Worm (Caenorhabditis elegans) whole organism, L4 larva: ENCODE measurements around the gene zhit-2.

Experiments used
- F10B5.3 ChIP-seq: sonication (generic microtip); optimal IDR thresholded peaks from 2 replicates; lab custom pipeline; 2016; ENCODE audit warnings: mild to moderate bottlenecking, missing genetic modification characterization, missing compliant biosample characterization
- F26F4.8 ChIP-seq: fragments of 200-800 bp; sonication (Bioruptor generic); conservative IDR thresholded peaks from 2 replicates; pipeline ENCODE4 v1.3.6; 2022; ENCODE audit warnings: missing genetic modification characterization, missing compliant biosample characterization
- R02D3.7 ChIP-seq: fragments of 150-350 bp; sonication (generic microtip); optimal IDR thresholded peaks from 3 replicates; lab custom pipeline; 2014; ENCODE audit warnings: missing biosample characterization, missing genetic modification characterization
- T20F7.1 ChIP-seq: fragments of 200-800 bp; sonication (Bioruptor generic); optimal IDR thresholded peaks from 2 replicates; lab custom pipeline; 2018; ENCODE audit warnings: mild to moderate bottlenecking, missing genetic modification characterization, missing compliant biosample characterization
- T26A8.4 ChIP-seq: fragments of 200-800 bp; sonication (Bioruptor generic); IDR thresholded peaks from 2 replicates; pipeline ENCODE4 v1.3.6; 2022; ENCODE audit warnings: missing genetic modification characterization, missing compliant biosample characterization
- aha-1 ChIP-seq: fragments of 150-350 bp; peaks from one replicate; lab custom pipeline; 2014; ENCODE audit warnings: missing biosample characterization, missing genetic modification characterization
- arid-1 ChIP-seq: fragments of 200-800 bp; sonication (Bioruptor generic); conservative IDR thresholded peaks from 2 replicates; pipeline ENCODE4 v1.3.6; 2022; ENCODE audit warnings: missing genetic modification reagents, missing genetic modification characterization, missing compliant biosample characterization
- attf-4 ChIP-seq: sonication (generic microtip); optimal IDR thresholded peaks from 3 replicates; lab custom pipeline; 2017; ENCODE audit warnings: missing biosample characterization, missing genetic modification characterization
- ceh-32 ChIP-seq: sonication (generic microtip); optimal IDR thresholded peaks from 2 replicates; lab custom pipeline; 2016; ENCODE audit warnings: mild to moderate bottlenecking, missing genetic modification characterization, missing compliant biosample characterization; ENCODE audit not compliant: poor library complexity
- ceh-44 ChIP-seq: fragments of 200-800 bp; sonication (Bioruptor generic); IDR thresholded peaks from 2 replicates; pipeline ENCODE4 v1.3.6; 2022; ENCODE audit warnings: missing genetic modification reagents, missing genetic modification characterization, missing compliant biosample characterization
- ces-1 ChIP-seq: fragments of 150-350 bp; sonication (generic microtip); optimal IDR thresholded peaks from 4 replicates; lab custom pipeline; 2014; ENCODE audit warnings: missing biosample characterization, missing genetic modification reagents, missing genetic modification characterization
- cey-2 ChIP-seq: sonication (generic microtip); optimal IDR thresholded peaks from 3 replicates; lab custom pipeline; 2017; ENCODE audit warnings: missing genetic modification characterization, mild to moderate bottlenecking, missing compliant biosample characterization, antibody characterized with exemption, borderline replicate concordance; ENCODE audit not compliant: insufficient read depth
- daf-12 ChIP-seq: fragments of 150-350 bp; optimal IDR thresholded peaks from 2 replicates; lab custom pipeline; 2014; ENCODE audit warnings: missing biosample characterization, missing genetic modification reagents, missing genetic modification characterization
- daf-16 ChIP-seq, 3 experiments: sonication (generic microtip); optimal IDR thresholded peaks; 2 replicates each; lab custom pipeline; 2016 to 2017; ENCODE audit warnings: missing genetic modification characterization in 3 of 3, missing genetic modification reagents in 3 of 3, mild to moderate bottlenecking in 2 of 3, missing compliant biosample characterization in 2 of 3, missing biosample characterization in 1 of 3, moderate library complexity in 1 of 3
- daf-19 ChIP-seq: fragments of 200-800 bp; sonication (Bioruptor generic); conservative IDR thresholded peaks from 2 replicates; pipeline ENCODE4 v1.3.6; 2022; ENCODE audit warnings: missing genetic modification characterization, missing compliant biosample characterization
- dmd-6 ChIP-seq: fragments of 200-800 bp; sonication (Bioruptor generic); IDR thresholded peaks from 2 replicates; pipeline ENCODE4 v1.3.6; 2022; ENCODE audit warnings: missing genetic modification reagents, missing genetic modification characterization, missing compliant biosample characterization
- dmd-9 ChIP-seq: fragments of 200-800 bp; sonication (Bioruptor generic); IDR thresholded peaks from 2 replicates; pipeline ENCODE4 v1.3.6; 2022; ENCODE audit warnings: missing genetic modification reagents, missing genetic modification characterization, missing compliant biosample characterization
- dve-1 ChIP-seq: sonication (generic microtip); optimal IDR thresholded peaks from 2 replicates; lab custom pipeline; 2017; ENCODE audit warnings: antibody characterized with exemption, mild to moderate bottlenecking, missing genetic modification characterization, missing compliant biosample characterization; ENCODE audit not compliant: insufficient read depth
- egl-43 ChIP-seq: fragments of 200-800 bp; sonication (Bioruptor generic); IDR thresholded peaks from 2 replicates; pipeline ENCODE4 v1.3.6; 2022; ENCODE audit warnings: missing genetic modification reagents, missing genetic modification characterization, missing compliant biosample characterization
- fkh-10 ChIP-seq: fragments of 150-350 bp; optimal IDR thresholded peaks from 2 replicates; lab custom pipeline; 2014; ENCODE audit warnings: missing biosample characterization, missing genetic modification reagents, missing genetic modification characterization
- hmg-1.1 ChIP-seq: fragments of 200-800 bp; sonication (Bioruptor generic); IDR thresholded peaks from 2 replicates; pipeline ENCODE4 v1.3.6; 2022; ENCODE audit warnings: missing genetic modification reagents, missing genetic modification characterization, missing compliant biosample characterization
- jun-1 ChIP-seq: fragments of 150-350 bp; optimal IDR thresholded peaks from 2 replicates; lab custom pipeline; 2014; ENCODE audit warnings: missing biosample characterization, missing genetic modification reagents, missing genetic modification characterization
- lim-7 ChIP-seq: fragments of 200-800 bp; sonication (Bioruptor generic); IDR thresholded peaks from 2 replicates; pipeline ENCODE4 v1.3.6; 2022; ENCODE audit warnings: missing genetic modification characterization, missing compliant biosample characterization
- lin-13 ChIP-seq: fragments of 150-350 bp; optimal IDR thresholded peaks from 2 replicates; lab custom pipeline; 2014; ENCODE audit warnings: missing biosample characterization, missing genetic modification reagents, missing genetic modification characterization
- lin-29 ChIP-seq: fragments of 200-800 bp; sonication (Bioruptor generic); IDR thresholded peaks from 2 replicates; pipeline ENCODE4 v1.3.6; 2022; ENCODE audit warnings: missing genetic modification reagents, missing genetic modification characterization, missing compliant biosample characterization
- lin-38 ChIP-seq: fragments of 200-800 bp; sonication (Bioruptor generic); IDR thresholded peaks from 2 replicates; pipeline ENCODE4 v1.3.6; 2022; ENCODE audit warnings: missing genetic modification reagents, missing genetic modification characterization, missing compliant biosample characterization
- madf-5 ChIP-seq, 2 experiments: fragments of 200-800 bp; sonication (Bioruptor generic); IDR thresholded peaks; 2 replicates each; pipeline ENCODE4 v1.3.6; 2022; ENCODE audit warnings: missing compliant biosample characterization in 2 of 2, missing genetic modification characterization in 2 of 2
- madf-9 ChIP-seq: fragments of 200-800 bp; sonication (Bioruptor generic); conservative IDR thresholded peaks from 2 replicates; pipeline ENCODE4 v1.3.6; 2022; ENCODE audit warnings: missing genetic modification reagents, missing genetic modification characterization, missing compliant biosample characterization
- mep-1 ChIP-seq: fragments of 150-350 bp; sonication (generic microtip); optimal IDR thresholded peaks from 3 replicates; lab custom pipeline; 2014; ENCODE audit warnings: missing biosample characterization, missing genetic modification characterization
- mes-2 ChIP-seq: sonication (generic microtip); optimal IDR thresholded peaks from 2 replicates; lab custom pipeline; 2016; ENCODE audit warnings: missing genotype, mild to moderate bottlenecking, missing genetic modification characterization, missing compliant biosample characterization; ENCODE audit not compliant: poor library complexity, severe bottlenecking
- mxl-3 ChIP-seq: fragments of 200-800 bp; sonication (Bioruptor generic); optimal IDR thresholded peaks from 2 replicates; lab custom pipeline; 2018; ENCODE audit warnings: mild to moderate bottlenecking, missing genetic modification characterization, missing compliant biosample characterization
- nhr-237 ChIP-seq: sonication (generic microtip); optimal IDR thresholded peaks from 2 replicates; lab custom pipeline; 2017; ENCODE audit warnings: missing biosample characterization, missing genetic modification characterization
- nhr-28 ChIP-seq: fragments of 150-350 bp; optimal IDR thresholded peaks from 2 replicates; lab custom pipeline; 2014; ENCODE audit warnings: missing biosample characterization, missing genetic modification characterization
- nhr-41 ChIP-seq: fragments of 200-800 bp; sonication (Bioruptor generic); IDR thresholded peaks from 2 replicates; pipeline ENCODE4 v1.3.6; 2022; ENCODE audit warnings: missing genetic modification reagents, missing genetic modification characterization, missing compliant biosample characterization
- nhr-48 ChIP-seq: sonication (generic microtip); optimal IDR thresholded peaks from 2 replicates; lab custom pipeline; 2016; ENCODE audit warnings: mild to moderate bottlenecking, missing genetic modification characterization, missing compliant biosample characterization
- nhr-76 ChIP-seq: fragments of 150-350 bp; optimal IDR thresholded peaks from 2 replicates; lab custom pipeline; 2014; ENCODE audit warnings: missing biosample characterization, missing genetic modification characterization
- nhr-77 ChIP-seq: fragments of 150-350 bp; optimal IDR thresholded peaks from 2 replicates; lab custom pipeline; 2014; ENCODE audit warnings: missing biosample characterization, missing genetic modification characterization
- pha-4 ChIP-seq, 2 experiments: fragments of 150-350 bp in 1 of 2; fragments of 200-800 bp in 1 of 2; sonication (Bioruptor generic) in 1 of 2; IDR thresholded peaks in 1 of 2; optimal IDR thresholded peaks in 1 of 2; 2 replicates each; pipeline versions ENCODE4 v1.3.6 to Lab custom; 2014 to 2022; ENCODE audit warnings: missing genetic modification characterization in 2 of 2, missing genetic modification reagents in 2 of 2, missing biosample characterization in 1 of 2, missing compliant biosample characterization in 1 of 2
- pqm-1 ChIP-seq: sonication (generic microtip); optimal IDR thresholded peaks from 2 replicates; lab custom pipeline; 2017; ENCODE audit warnings: missing biosample characterization, missing genetic modification characterization
- rbr-2 ChIP-seq: sonication (generic microtip); optimal IDR thresholded peaks from 2 replicates; lab custom pipeline; 2016; ENCODE audit warnings: missing genotype, missing genetic modification characterization, missing compliant biosample characterization
- saeg-2 ChIP-seq: fragments of 200-800 bp; sonication (Bioruptor generic); IDR thresholded peaks from 2 replicates; pipeline ENCODE4 v1.3.6; 2022; ENCODE audit warnings: missing genetic modification reagents, missing genetic modification characterization, missing compliant biosample characterization
- sdz-12 ChIP-seq: fragments of 200-800 bp; sonication (Bioruptor generic); optimal IDR thresholded peaks from 2 replicates; lab custom pipeline; 2018; ENCODE audit warnings: mild to moderate bottlenecking, missing genetic modification characterization, missing compliant biosample characterization
- snpc-4 ChIP-seq: fragments of 150-350 bp; optimal IDR thresholded peaks from 2 replicates; lab custom pipeline; 2014; ENCODE audit warnings: missing biosample characterization, missing genetic modification characterization
- tra-1 ChIP-seq: fragments of 200-800 bp; sonication (Bioruptor generic); IDR thresholded peaks from 2 replicates; pipeline ENCODE4 v1.3.6; 2022; ENCODE audit warnings: missing genetic modification reagents, missing genetic modification characterization, missing compliant biosample characterization
- unc-130 ChIP-seq: sonication (generic microtip); optimal IDR thresholded peaks from 2 replicates; lab custom pipeline; 2016; ENCODE audit warnings: missing genetic modification reagents, missing genetic modification characterization, missing compliant biosample characterization
- vab-7 ChIP-seq: fragments of 200-800 bp; sonication (Bioruptor generic); IDR thresholded peaks from 2 replicates; pipeline ENCODE4 v1.3.6; 2022; ENCODE audit warnings: missing genetic modification reagents, missing genetic modification characterization, missing compliant biosample characterization
- zfp-2 ChIP-seq: sonication (generic microtip); optimal IDR thresholded peaks from 2 replicates; lab custom pipeline; 2016; ENCODE audit warnings: mild to moderate bottlenecking, missing genetic modification characterization, missing compliant biosample characterization
- ztf-11 ChIP-seq: fragments of 150-350 bp; optimal IDR thresholded peaks from 2 replicates; lab custom pipeline; 2014; ENCODE audit warnings: missing biosample characterization, missing genetic modification characterization

Gene zhit-2

DNA sequence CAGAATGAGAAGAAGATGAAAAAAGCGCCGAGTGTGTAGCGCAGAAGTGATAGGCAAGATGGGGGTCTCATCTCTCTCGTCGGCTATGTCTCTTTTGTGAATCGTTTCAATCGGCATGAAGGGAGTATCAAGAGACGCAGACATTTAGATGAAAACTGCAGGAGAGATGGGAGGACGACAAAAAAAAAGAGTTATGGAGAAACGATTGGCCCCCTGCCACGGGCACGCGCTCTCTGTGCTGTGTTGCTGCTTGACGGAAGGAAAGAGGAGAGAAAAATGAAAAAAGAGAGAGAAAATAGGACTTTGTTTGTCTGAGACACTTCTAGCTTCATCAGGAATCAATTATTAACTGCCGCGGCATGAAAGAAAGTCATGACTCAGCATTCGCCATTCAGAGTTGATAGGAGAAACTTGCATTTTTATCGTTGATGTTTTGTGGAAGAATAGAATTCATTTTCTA is 20.5 kb downstream of the zhit-2 start (continued):
- TF ChIP-seq lim-7 (GFP tag; lab: Robert Waterston, UW) = no peak
- TF ChIP-seq T20F7.1 (GFP tag; lab: Kevin White, UChicago) = peak; percentile 76
- TF ChIP-seq saeg-2 (GFP tag; lab: Robert Waterston, UW) = no peak
- TF ChIP-seq nhr-48 = peak; percentile 64
- no peak for TF ChIP-seq madf-5 (GFP tag; IDR thresholded peaks at IDR 0.05; lab: Robert Waterston, UW)
- peak; percentile 72; the same call in 1 of the 2 replicates for TF ChIP-seq tra-1
- TF ChIP-seq sdz-12 (GFP tag; lab: Kevin White, UChicago) = no peak
- peak; percentile 57 for TF ChIP-seq T26A8.4
- TF ChIP-seq nhr-76 (tag; lab: Kevin White, UChicago) = no peak
- TF ChIP-seq daf-16 (GFP tag; optimal IDR thresholded peaks at IDR 0.05; lab: Kevin White, UChicago) = peak; percentile 13 to 73
- TF ChIP-seq daf-16 (tag; optimal IDR thresholded peaks at IDR 0.05; lab: Kevin White, UChicago) = peak; percentile 76
- no peak for TF ChIP-seq lin-29 (GFP tag; lab: Robert Waterston, UW)
- peak; percentile 57 for TF ChIP-seq ces-1 (GFP tag; lab: Kevin White, UChicago)
- peak; percentile 90 for TF ChIP-seq dve-1 (tag; lab: Kevin White, UChicago)
- TF ChIP-seq cey-2 (tag; lab: Kevin White, UChicago) = no peak
- TF ChIP-seq attf-4 (tag; lab: Kevin White, UChicago) = no peak
- TF ChIP-seq ceh-32 (tag; lab: Kevin White, UChicago) = peak; percentile 50
- TF ChIP-seq ztf-11 = no peak
- peak; percentile 79 for TF ChIP-seq nhr-77 (tag; lab: Kevin White, UChicago)
- TF ChIP-seq daf-19 (GFP tag; lab: Robert Waterston, UW) = no peak
- peak; percentile 98 for TF ChIP-seq aha-1 (tag; lab: Kevin White, UChicago)
- TF ChIP-seq lin-38 (GFP tag; lab: Robert Waterston, UW) = peak; percentile 48
- TF ChIP-seq dmd-6 (GFP tag; lab: Robert Waterston, UW) = peak; percentile 89
- peak; percentile 72 for TF ChIP-seq arid-1 (GFP tag; lab: Robert Waterston, UW)
- TF ChIP-seq fkh-10 = peak; percentile 72
- peak; percentile 15; the same call in 1 of the 2 replicates for TF ChIP-seq pha-4 (GFP tag; IDR thresholded peaks at IDR 0.05; lab: Robert Waterston, UW)
- no peak for TF ChIP-seq pha-4 (tag; optimal IDR thresholded peaks at IDR 0.05; lab: Kevin White, UChicago)
- peak; percentile 86 for TF ChIP-seq hmg-1.1 (GFP tag; lab: Robert Waterston, UW)
- peak; percentile 45 for TF ChIP-seq lin-13 (GFP tag; lab: Kevin White, UChicago)
- TF ChIP-seq dmd-9 (GFP tag; lab: Robert Waterston, UW) = 0 out of 2 replicates have a peak, but pooled peaks have one; percentile 45
- no peak for TF ChIP-seq R02D3.7 (tag; lab: Kevin White, UChicago)
- TF ChIP-seq daf-12 (tag; lab: Kevin White, UChicago) = no peak
- TF ChIP-seq ceh-44 (GFP tag; lab: Robert Waterston, UW) = no peak
- TF ChIP-seq zfp-2 (tag; lab: Kevin White, UChicago) = peak; percentile 1
- TF ChIP-seq madf-9 (GFP tag; lab: Robert Waterston, UW) = peak; percentile 43; the same call in 1 of the 2 replicates
- peak; percentile 89 for TF ChIP-seq rbr-2 (tag; lab: Kevin White, UChicago)
- peak; percentile 80 for TF ChIP-seq mes-2 (tag; lab: Kevin White, UChicago)
- no peak for TF ChIP-seq vab-7
- no peak for TF ChIP-seq unc-130
- peak; percentile 56 for TF ChIP-seq jun-1 (tag; lab: Kevin White, UChicago)
- TF ChIP-seq nhr-28 (tag; lab: Kevin White, UChicago) = peak; percentile 91
- peak; percentile 72 for TF ChIP-seq egl-43
- no peak for TF ChIP-seq nhr-41
- TF ChIP-seq nhr-237 (tag; lab: Kevin White, UChicago) = no peak
- no peak for TF ChIP-seq snpc-4 (tag; lab: Kevin White, UChicago)
- peak; percentile 80 for TF ChIP-seq mxl-3
- TF ChIP-seq F10B5.3 (tag; lab: Kevin White, UChicago) = peak; percentile 7
- TF ChIP-seq F26F4.8 = no peak
- TF ChIP-seq pqm-1 (tag; lab: Kevin White, UChicago) = no peak
- peak; percentile 93 for TF ChIP-seq mep-1 (tag; lab: Kevin White, UChicago)
